Fruit fly (Drosophila melanogaster) whole organism, embryonic: ENCODE results near the gene CG16998.

Experiments
- Atf-2 ChIP-seq: fragments of 200-800 bp; sonication (Bioruptor generic); optimal IDR thresholded peaks from 2 replicates; lab custom pipeline; 2016; ENCODE audit warnings: missing biosample characterization, missing genetic modification characterization
- CG11093 ChIP-seq: fragments of 200-800 bp; sonication (Bioruptor generic); IDR thresholded peaks from 3 replicates; pipeline ENCODE4 v1.3.6; 2022; ENCODE audit warnings: missing biosample characterization, missing genetic modification characterization
- CG12659 ChIP-seq: fragments of 200-800 bp; sonication (Bioruptor generic); optimal IDR thresholded peaks from 3 replicates; lab custom pipeline; 2017; ENCODE audit warnings: mild to moderate bottlenecking, missing biosample characterization, missing genetic modification reagents, missing genetic modification characterization
- CG15479 ChIP-seq: fragments of 200-800 bp; sonication (Bioruptor generic); optimal IDR thresholded peaks from 3 replicates; lab custom pipeline; 2019; ENCODE audit warnings: missing biosample characterization, mild to moderate bottlenecking, missing genetic modification characterization, moderate library complexity
- CG15696 ChIP-seq: fragments of 200-800 bp; sonication (Bioruptor generic); optimal IDR thresholded peaks from 2 replicates; lab custom pipeline; 2019; ENCODE audit warnings: missing biosample characterization, mild to moderate bottlenecking, missing genetic modification characterization, moderate library complexity
- CG1602 ChIP-seq: fragments of 200-800 bp; sonication (Bioruptor generic); optimal IDR thresholded peaks from 3 replicates; lab custom pipeline; 2016; ENCODE audit warnings: missing biosample characterization, missing genetic modification characterization
- CG17328 ChIP-seq: fragments of 200-800 bp; sonication (Bioruptor generic); IDR thresholded peaks from 2 replicates; pipeline ENCODE4 v1.3.6; 2022; ENCODE audit warnings: missing biosample characterization, missing genetic modification characterization
- CG17385 ChIP-seq: fragments of 200-800 bp; sonication (Bioruptor generic); optimal IDR thresholded peaks from 3 replicates; lab custom pipeline; 2018; ENCODE audit warnings: missing biosample characterization, mild to moderate bottlenecking, missing genetic modification characterization
- CG1832 ChIP-seq: fragments of 200-800 bp; sonication (Bioruptor generic); optimal IDR thresholded peaks from 2 replicates; lab custom pipeline; 2017; ENCODE audit warnings: missing biosample characterization, mild to moderate bottlenecking, missing genetic modification characterization, inconsistent platforms
- CG2129 ChIP-seq: fragments of 200-800 bp; sonication (Bioruptor generic); IDR thresholded peaks from 2 replicates; pipeline ENCODE4 v1.3.6; 2022; ENCODE audit warnings: missing biosample characterization, missing genetic modification characterization; ENCODE audit not compliant: partially characterized antibody
- CG2199 ChIP-seq: fragments of 200-800 bp; sonication (Bioruptor generic); IDR thresholded peaks from 3 replicates; pipeline ENCODE4 v1.3.6; 2022; ENCODE audit warnings: missing biosample characterization, missing genetic modification characterization
- CG2875 ChIP-seq: fragments of 200-800 bp; sonication (Bioruptor generic); optimal IDR thresholded peaks from 2 replicates; lab custom pipeline; 2017; ENCODE audit warnings: missing biosample characterization, mild to moderate bottlenecking, missing genetic modification characterization, missing genetic modification reagents
- CG30403 ChIP-seq: fragments of 200-800 bp; sonication (Bioruptor generic); optimal IDR thresholded peaks from 3 replicates; lab custom pipeline; 2016; ENCODE audit warnings: missing biosample characterization, missing genetic modification characterization
- CG31441 ChIP-seq: fragments of 200-800 bp; sonication (Bioruptor generic); IDR thresholded peaks from 2 replicates; pipeline ENCODE4 v1.3.6; 2022; ENCODE audit warnings: missing biosample characterization, missing genetic modification characterization
- CG3163 ChIP-seq: fragments of 200-800 bp; sonication (Bioruptor generic); optimal IDR thresholded peaks from 3 replicates; lab custom pipeline; 2016; ENCODE audit warnings: missing biosample characterization, missing genetic modification characterization
- CG3995 ChIP-seq: fragments of 200-800 bp; sonication (Bioruptor generic); optimal IDR thresholded peaks from 3 replicates; lab custom pipeline; 2016; ENCODE audit warnings: missing biosample characterization, missing genetic modification characterization
- CG7357 ChIP-seq: fragments of 200-800 bp; sonication (Bioruptor generic); IDR thresholded peaks from 3 replicates; pipeline ENCODE4 v1.3.6; 2022; ENCODE audit warnings: missing biosample characterization, missing genetic modification characterization
- CG8281 ChIP-seq: fragments of 200-800 bp; sonication (Bioruptor generic); optimal IDR thresholded peaks from 2 replicates; lab custom pipeline; 2018; ENCODE audit warnings: missing biosample characterization, mild to moderate bottlenecking, missing genetic modification characterization, moderate library complexity
- CG8388 ChIP-seq: fragments of 200-800 bp; sonication (Bioruptor generic); optimal IDR thresholded peaks from 2 replicates; lab custom pipeline; 2019; ENCODE audit warnings: missing biosample characterization, mild to moderate bottlenecking, missing genetic modification characterization, moderate library complexity
- Elba2 ChIP-seq: fragments of 200-800 bp; sonication (Bioruptor generic); optimal IDR thresholded peaks from 3 replicates; lab custom pipeline; 2016; ENCODE audit warnings: missing biosample characterization, missing genetic modification characterization
- Hr51 ChIP-seq, 2 experiments: fragments of 200-800 bp; sonication (Bioruptor generic); optimal IDR thresholded peaks; 2 replicates in 1 of 2; 3 replicates in 1 of 2; lab custom pipeline; 2016 to 2018; ENCODE audit warnings: missing biosample characterization in 2 of 2, missing genetic modification characterization in 2 of 2, mild to moderate bottlenecking in 1 of 2, moderate library complexity in 1 of 2
- Med ChIP-seq: fragments of 200-800 bp; sonication (Bioruptor generic); peaks from one replicate; lab custom pipeline; 2016; ENCODE audit warnings: missing biosample characterization, missing genetic modification characterization, mild to moderate bottlenecking, inconsistent platforms, moderate library complexity
- Mes4 ChIP-seq: fragments of 200-800 bp; sonication (Bioruptor generic); optimal IDR thresholded peaks from 2 replicates; lab custom pipeline; 2016; ENCODE audit warnings: missing biosample characterization, missing genetic modification characterization
- Optix ChIP-seq: fragments of 200-800 bp; sonication (Bioruptor generic); IDR thresholded peaks from 3 replicates; pipeline ENCODE4 v1.3.6; 2022; ENCODE audit warnings: missing biosample characterization, missing genetic modification characterization
- az2 ChIP-seq: fragments of 200-800 bp; sonication (Bioruptor generic); optimal IDR thresholded peaks from 3 replicates; lab custom pipeline; 2016; ENCODE audit warnings: missing biosample characterization, missing genetic modification characterization
- dpn ChIP-seq, 2 experiments: fragments of 200-800 bp; sonication (Bioruptor generic); optimal IDR thresholded peaks; 3 replicates each; lab custom pipeline; 2016; ENCODE audit warnings: missing biosample characterization in 2 of 2, missing genetic modification characterization in 2 of 2
- fu2 ChIP-seq: fragments of 200-800 bp; sonication (Bioruptor generic); optimal IDR thresholded peaks from 2 replicates; lab custom pipeline; 2016; ENCODE audit warnings: missing biosample characterization, missing genetic modification characterization
- hb ChIP-seq: fragments of 200-800 bp; sonication (Bioruptor generic); IDR thresholded peaks from 3 replicates; pipeline ENCODE4 v1.3.6; 2022; ENCODE audit warnings: missing biosample characterization, missing genetic modification characterization; ENCODE audit not compliant: partially characterized antibody
- kni ChIP-seq: fragments of 200-800 bp; sonication (Bioruptor generic); optimal IDR thresholded peaks from 3 replicates; lab custom pipeline; 2017; ENCODE audit warnings: mild to moderate bottlenecking, missing biosample characterization, missing genetic modification reagents, missing genetic modification characterization
- mld ChIP-seq: fragments of 200-800 bp; sonication (Bioruptor generic); IDR thresholded peaks from 3 replicates; pipeline ENCODE4 v1.3.6; 2022; ENCODE audit warnings: missing biosample characterization, missing genetic modification characterization; ENCODE audit not compliant: partially characterized antibody
- slbo ChIP-seq: fragments of 200-800 bp; sonication (Bioruptor generic); IDR thresholded peaks from 2 replicates; pipeline ENCODE4 v1.3.6; 2022; ENCODE audit warnings: missing biosample characterization, missing genetic modification characterization
- tgo ChIP-seq: fragments of 200-800 bp; sonication (Bioruptor generic); IDR thresholded peaks from 3 replicates; pipeline ENCODE4 v1.3.6; 2022; ENCODE audit warnings: missing biosample characterization, missing genetic modification characterization
- tin ChIP-seq: fragments of 200-800 bp; sonication (Bioruptor generic); optimal IDR thresholded peaks from 3 replicates; lab custom pipeline; 2016; ENCODE audit warnings: missing biosample characterization, missing genetic modification characterization
- tll ChIP-seq, 2 experiments: fragments of 200-800 bp in 1 of 2; fragments of >200 bp in 1 of 2; sonication (Bioruptor generic) in 1 of 2; optimal IDR thresholded peaks; 2 replicates each; lab custom pipeline; 2017 to 2019; ENCODE audit warnings: missing biosample characterization in 2 of 2, missing genetic modification characterization in 2 of 2, mild to moderate bottlenecking in 1 of 2, moderate library complexity in 1 of 2
- toy ChIP-seq: fragments of 200-800 bp; sonication (Bioruptor generic); IDR thresholded peaks from 2 replicates; pipeline ENCODE4 v1.3.6; 2022; ENCODE audit warnings: missing biosample characterization, missing genetic modification characterization
- twi ChIP-seq: fragments of 200-800 bp; optimal IDR thresholded peaks from 2 replicates; lab custom pipeline; 2019; ENCODE audit warnings: missing biosample characterization, mild to moderate bottlenecking, missing genetic modification characterization, moderate library complexity
- unpg ChIP-seq: fragments of 200-800 bp; sonication (Bioruptor generic); optimal IDR thresholded peaks from 3 replicates; lab custom pipeline; 2018; ENCODE audit warnings: missing biosample characterization, mild to moderate bottlenecking, missing genetic modification characterization, moderate library complexity

Gene CG16998

DNA sequence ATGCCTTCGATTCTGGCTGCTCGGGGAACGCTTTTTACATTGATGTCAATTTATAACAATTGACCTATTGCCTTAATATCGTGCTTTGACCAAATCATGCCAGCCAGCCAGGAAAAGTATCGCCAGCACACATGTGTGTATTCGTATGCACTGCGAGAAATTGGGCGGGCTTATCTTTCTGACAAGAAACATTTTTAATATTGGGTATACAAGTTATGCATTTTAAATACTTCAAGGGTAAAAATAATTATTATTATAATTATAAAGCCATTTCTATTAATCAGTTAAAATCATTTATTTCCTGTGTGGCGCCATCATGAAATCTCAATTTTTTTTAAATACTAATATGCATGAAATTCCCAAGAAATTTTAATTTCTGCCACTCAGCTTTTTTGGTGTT, 17.8 kb downstream of the CG16998 start (continued):
- peak; percentile 64 for TF ChIP-seq CG17328 (GFP tag; lab: Robert Waterston, UW)
- no peak for TF ChIP-seq CG12659 (GFP tag; lab: Kevin White, UChicago)
- TF ChIP-seq Hr51 (GFP tag; optimal IDR thresholded peaks at IDR 0.05; lab: Kevin White, UChicago) = no peak
- peak; percentile 40 for TF ChIP-seq unpg (GFP tag; lab: Kevin White, UChicago)
- TF ChIP-seq CG2129 (GFP tag; lab: Robert Waterston, UW) = no peak
- TF ChIP-seq mld (GFP tag; lab: Robert Waterston, UW) = no peak
- TF ChIP-seq CG2875 (GFP tag; lab: Kevin White, UChicago) = peak; percentile 21
- no peak for TF ChIP-seq CG15479 (GFP tag; lab: Kevin White, UChicago)
- peak in 1 of 2 experiments; percentile 12 for TF ChIP-seq dpn (GFP tag; optimal IDR thresholded peaks at IDR 0.05; lab: Kevin White, UChicago)
- TF ChIP-seq CG15696 = no peak
- TF ChIP-seq Med (GFP tag; lab: Kevin White, UChicago) = peak; percentile 36
- no peak for TF ChIP-seq Atf-2 (GFP tag; lab: Kevin White, UChicago)
- TF ChIP-seq CG11093 (GFP tag; lab: Robert Waterston, UW) = no peak
- no peak for TF ChIP-seq kni (GFP tag; lab: Kevin White, UChicago)
- peak; percentile 32 for TF ChIP-seq CG8388 (GFP tag; lab: Kevin White, UChicago)
- no peak for TF ChIP-seq tll (GFP tag; optimal IDR thresholded peaks at IDR 0.05; lab: Kevin White, UChicago)
- TF ChIP-seq az2 (GFP tag; lab: Kevin White, UChicago) = peak; percentile 25
- TF ChIP-seq tgo = peak; percentile 31; the same call in 1 of the 3 replicates
- 0 out of 3 replicates have a peak, but pooled peaks have one; percentile 11 for TF ChIP-seq Optix (GFP tag; lab: Robert Waterston, UW)
- TF ChIP-seq CG3163 (GFP tag; lab: Kevin White, UChicago) = no peak

dm6 chr3L:7520619-7521018, 19.0 kb downstream of the CG16998 start:
- TF ChIP-seq CG1832 (no peak), CG8281 (no peak), CG7357 (GFP tag; lab: Robert Waterston, UW) (no peak), CG17385 (peak; percentile 53)

dm6 chr3L:7519219-7519618, 20.4 kb downstream of the CG16998 start:
- TF ChIP-seq fu2 (GFP tag; lab: Kevin White, UChicago) (no peak), CG30403 (GFP tag; lab: Kevin White, UChicago) (no peak), CG3995 (GFP tag; lab: Kevin White, UChicago) (peak; percentile 58), CG31441 (GFP tag; lab: Robert Waterston, UW) (no peak), Mes4 (GFP tag; lab: Kevin White, UChicago) (no peak), Elba2 (GFP tag; lab: Kevin White, UChicago) (no peak), twi (tag; lab: Kevin White, UChicago) (peak; percentile 93), slbo (GFP tag; lab: Robert Waterston, UW) (0 out of 2 replicates have a peak, but pooled peaks have one; percentile 11), tin (GFP tag; lab: Kevin White, UChicago) (no peak), CG2199 (peak; percentile 30; the same call in 1 of the 3 replicates), CG1602 (GFP tag; lab: Kevin White, UChicago) (no peak), toy (GFP tag; lab: Robert Waterston, UW) (no peak), hb (no peak)
